Worm (Caenorhabditis elegans) whole organism, young adult: ENCODE data around the gene F54E4.2.
A peak's percentile ranks its signal among the peaks of the same experiment; 100 is the strongest.

ENCODE experiments used
- D2030.7 ChIP-seq: fragments of 200-800 bp; sonication (Bioruptor generic); IDR thresholded peaks from 2 replicates; pipeline ENCODE4 v1.3.6; 2022; ENCODE audit warnings: missing genetic modification reagents, missing genetic modification characterization, missing compliant biosample characterization
- F52B5.7 ChIP-seq: sonication (generic microtip); optimal IDR thresholded peaks from 2 replicates; lab custom pipeline; 2016; ENCODE audit warnings: mild to moderate bottlenecking, missing genetic modification characterization, missing compliant biosample characterization
- F57A8.1 ChIP-seq: fragments of 200-800 bp; sonication (Bioruptor generic); optimal IDR thresholded peaks from 2 replicates; lab custom pipeline; 2018; ENCODE audit warnings: mild to moderate bottlenecking, missing genetic modification characterization, moderate library complexity, missing compliant biosample characterization
- K12H6.12 ChIP-seq: fragments of 200-800 bp; sonication (Bioruptor generic); optimal IDR thresholded peaks from 2 replicates; lab custom pipeline; 2018; ENCODE audit warnings: mild to moderate bottlenecking, missing genetic modification characterization, missing compliant biosample characterization
- T07F8.4 ChIP-seq: sonication (generic microtip); optimal IDR thresholded peaks from 2 replicates; lab custom pipeline; 2016; ENCODE audit warnings: mild to moderate bottlenecking, missing genetic modification characterization, moderate library complexity, missing compliant biosample characterization
- Y56A3A.18 ChIP-seq: fragments of 200-800 bp; sonication (Bioruptor generic); IDR thresholded peaks from 2 replicates; pipeline ENCODE4 v1.3.6; 2022; ENCODE audit warnings: missing genetic modification reagents, missing genetic modification characterization, missing compliant biosample characterization
- Y79H2A.3 ChIP-seq: fragments of 200-800 bp; sonication (Bioruptor generic); conservative IDR thresholded peaks from 2 replicates; pipeline ENCODE4 v1.3.6; 2022; ENCODE audit warnings: missing genetic modification reagents, missing genetic modification characterization, missing compliant biosample characterization
- Y95B8A.8 ChIP-seq: fragments of 200-800 bp; sonication (Bioruptor generic); IDR thresholded peaks from 2 replicates; pipeline ENCODE4 v1.3.6; 2022; ENCODE audit warnings: missing genetic modification reagents, missing genetic modification characterization, missing compliant biosample characterization
- akir-1 ChIP-seq: fragments of 200-800 bp; sonication (Bioruptor generic); optimal IDR thresholded peaks from 2 replicates; lab custom pipeline; 2018; ENCODE audit warnings: mild to moderate bottlenecking, missing genetic modification characterization, moderate library complexity, missing compliant biosample characterization
- aptf-2 ChIP-seq: fragments of 200-800 bp; sonication (Bioruptor generic); conservative IDR thresholded peaks from 2 replicates; pipeline ENCODE4 v1.3.6; 2022; ENCODE audit warnings: missing genetic modification reagents, missing genetic modification characterization, missing compliant biosample characterization
- atf-7 ChIP-seq: sonication (generic microtip); optimal IDR thresholded peaks from 2 replicates; lab custom pipeline; 2017; ENCODE audit warnings: mild to moderate bottlenecking, missing genetic modification characterization, missing compliant biosample characterization
- attf-3 ChIP-seq: fragments of 200-800 bp; sonication (Bioruptor generic); conservative IDR thresholded peaks from 2 replicates; pipeline ENCODE4 v1.3.6; 2022; ENCODE audit warnings: missing genetic modification reagents, missing genetic modification characterization, missing compliant biosample characterization
- attf-5 ChIP-seq: fragments of 200-800 bp; sonication (Bioruptor generic); optimal IDR thresholded peaks from 2 replicates; lab custom pipeline; 2018; ENCODE audit warnings: mild to moderate bottlenecking, missing genetic modification characterization, missing compliant biosample characterization
- bed-2 ChIP-seq: fragments of 200-800 bp; sonication (Bioruptor generic); IDR thresholded peaks from 2 replicates; pipeline ENCODE4 v1.3.6; 2022; ENCODE audit warnings: missing genetic modification reagents, missing genetic modification characterization, missing compliant biosample characterization
- ccch-3 ChIP-seq: fragments of 200-800 bp; sonication (Bioruptor generic); optimal IDR thresholded peaks from 2 replicates; lab custom pipeline; 2018; ENCODE audit warnings: mild to moderate bottlenecking, missing genetic modification characterization, missing compliant biosample characterization
- ceh-79 ChIP-seq: sonication (generic microtip); optimal IDR thresholded peaks from 2 replicates; lab custom pipeline; 2017; ENCODE audit warnings: mild to moderate bottlenecking, missing genetic modification characterization, missing compliant biosample characterization
- die-1 ChIP-seq: sonication (generic microtip); optimal IDR thresholded peaks from 2 replicates; lab custom pipeline; 2016; ENCODE audit warnings: missing genotype, mild to moderate bottlenecking, missing genetic modification characterization, missing compliant biosample characterization
- egrh-3 ChIP-seq: fragments of 200-800 bp; sonication (Bioruptor generic); IDR thresholded peaks from 2 replicates; pipeline ENCODE4 v1.3.6; 2022; ENCODE audit warnings: missing genetic modification reagents, missing genetic modification characterization, missing compliant biosample characterization
- ets-4 ChIP-seq: fragments of 200-800 bp; sonication (Bioruptor generic); optimal IDR thresholded peaks from 2 replicates; lab custom pipeline; 2018; ENCODE audit warnings: mild to moderate bottlenecking, missing genetic modification characterization, missing compliant biosample characterization
- gei-17 ChIP-seq: fragments of 200-800 bp; sonication (Bioruptor generic); optimal IDR thresholded peaks from 2 replicates; lab custom pipeline; 2018; ENCODE audit warnings: mild to moderate bottlenecking, missing genetic modification characterization, missing compliant biosample characterization
- hlh-12 ChIP-seq: sonication (generic microtip); optimal IDR thresholded peaks from 2 replicates; lab custom pipeline; 2016; ENCODE audit warnings: missing genetic modification characterization, missing compliant biosample characterization
- hlh-26 ChIP-seq: fragments of 200-800 bp; sonication (Bioruptor generic); conservative IDR thresholded peaks from 2 replicates; pipeline ENCODE4 v1.3.6; 2022; ENCODE audit warnings: missing genetic modification reagents, missing genetic modification characterization, missing compliant biosample characterization
- hmg-20 ChIP-seq: fragments of 200-800 bp; sonication (Bioruptor generic); IDR thresholded peaks from 2 replicates; pipeline ENCODE4 v1.3.6; 2022; ENCODE audit warnings: missing genetic modification reagents, missing genetic modification characterization, missing compliant biosample characterization
- lag-1 ChIP-seq: fragments of 200-800 bp; sonication (Bioruptor generic); IDR thresholded peaks from 2 replicates; pipeline ENCODE4 v1.3.6; 2022; ENCODE audit warnings: missing genetic modification reagents, missing genetic modification characterization, missing compliant biosample characterization
- let-607 ChIP-seq, 2 experiments: fragments of 200-800 bp in 1 of 2; sonication (Bioruptor generic) in 1 of 2; sonication (generic microtip) in 1 of 2; optimal IDR thresholded peaks; 2 replicates each; lab custom pipeline; 2016 to 2018; ENCODE audit warnings: mild to moderate bottlenecking in 2 of 2, missing compliant biosample characterization in 2 of 2, missing genetic modification characterization in 2 of 2, moderate library complexity in 2 of 2, missing genotype in 1 of 2
- lin-35 ChIP-seq, 3 experiments: fragments of 150-350 bp in 2 of 3; sonication (generic microtip) in 1 of 3; optimal IDR thresholded peaks; 2 replicates each; lab custom pipeline; 2014 to 2018; ENCODE audit warnings: missing biosample characterization in 3 of 3, missing genetic modification characterization in 3 of 3, missing genetic modification reagents in 3 of 3
- lin-40 ChIP-seq: sonication (generic microtip); optimal IDR thresholded peaks from 2 replicates; lab custom pipeline; 2016; ENCODE audit warnings: missing genetic modification characterization, mild to moderate bottlenecking, missing compliant biosample characterization, missing genotype, missing genetic modification reagents
- lin-54 ChIP-seq: fragments of 200-800 bp; sonication (Bioruptor generic); optimal IDR thresholded peaks from 2 replicates; lab custom pipeline; 2018; ENCODE audit warnings: mild to moderate bottlenecking, missing genetic modification characterization, missing compliant biosample characterization
- madf-3 ChIP-seq: fragments of 200-800 bp; sonication (Bioruptor generic); IDR thresholded peaks from 2 replicates; pipeline ENCODE4 v1.3.6; 2022; ENCODE audit warnings: missing genetic modification reagents, missing genetic modification characterization, missing compliant biosample characterization
- nhr-120 ChIP-seq: fragments of 200-800 bp; sonication (Bioruptor generic); IDR thresholded peaks from 2 replicates; pipeline ENCODE4 v1.3.6; 2022; ENCODE audit warnings: missing genetic modification characterization, missing compliant biosample characterization
- nhr-179 ChIP-seq: sonication (generic microtip); optimal IDR thresholded peaks from 2 replicates; lab custom pipeline; 2016; ENCODE audit warnings: mild to moderate bottlenecking, missing genetic modification characterization, missing compliant biosample characterization
- nhr-27 ChIP-seq: fragments of 200-800 bp; sonication (Bioruptor generic); optimal IDR thresholded peaks from 2 replicates; lab custom pipeline; 2018; ENCODE audit warnings: mild to moderate bottlenecking, missing genetic modification characterization, moderate library complexity, missing compliant biosample characterization
- nhr-90 ChIP-seq: sonication (generic microtip); optimal IDR thresholded peaks from 2 replicates; lab custom pipeline; 2016; ENCODE audit warnings: missing genotype, mild to moderate bottlenecking, missing genetic modification characterization, missing compliant biosample characterization
- pha-4 ChIP-seq: fragments of 150-350 bp; sonication (generic microtip); optimal IDR thresholded peaks from 2 replicates; lab custom pipeline; 2014; ENCODE audit warnings: missing biosample characterization, missing genetic modification reagents, missing genetic modification characterization
- snpc-3.4 ChIP-seq: sonication (generic microtip); optimal IDR thresholded peaks from 2 replicates; lab custom pipeline; 2017; ENCODE audit warnings: missing genetic modification characterization, mild to moderate bottlenecking, missing compliant biosample characterization, antibody characterized with exemption, moderate library complexity, missing genotype, missing genetic modification reagents
- snpc-4 ChIP-seq, 5 experiments: fragments of 150-350 bp in 1 of 5; sonication (generic microtip) in 4 of 5; optimal IDR thresholded peaks; 2 replicates each; lab custom pipeline; 2014 to 2018; ENCODE audit warnings: missing genetic modification characterization in 5 of 5, missing biosample characterization in 3 of 5, antibody characterized with exemption in 2 of 5, mild to moderate bottlenecking in 2 of 5, missing compliant biosample characterization in 2 of 5, missing genotype in 2 of 5, moderate library complexity in 2 of 5, missing genetic modification reagents in 1 of 5
- somi-1 ChIP-seq: fragments of 200-800 bp; sonication (Bioruptor generic); optimal IDR thresholded peaks from 2 replicates; lab custom pipeline; 2018; ENCODE audit warnings: mild to moderate bottlenecking, missing genetic modification characterization, missing compliant biosample characterization
- tlf-1 ChIP-seq: fragments of 200-800 bp; sonication (Bioruptor generic); optimal IDR thresholded peaks from 2 replicates; lab custom pipeline; 2018; ENCODE audit warnings: mild to moderate bottlenecking, missing genetic modification characterization, missing compliant biosample characterization
- unc-130 ChIP-seq: sonication (generic microtip); optimal IDR thresholded peaks from 2 replicates; lab custom pipeline; 2016; ENCODE audit warnings: missing genetic modification reagents, missing genetic modification characterization, missing compliant biosample characterization
- ztf-22 ChIP-seq: fragments of 200-800 bp; sonication (Bioruptor generic); optimal IDR thresholded peaks from 2 replicates; lab custom pipeline; 2018; ENCODE audit warnings: mild to moderate bottlenecking, missing genetic modification characterization, moderate library complexity, missing compliant biosample characterization
- ztf-3 ChIP-seq: fragments of 200-800 bp; sonication (Bioruptor generic); optimal IDR thresholded peaks from 2 replicates; lab custom pipeline; 2018; ENCODE audit warnings: mild to moderate bottlenecking, missing genetic modification characterization, missing compliant biosample characterization

F54E4.2 gene

DNA sequence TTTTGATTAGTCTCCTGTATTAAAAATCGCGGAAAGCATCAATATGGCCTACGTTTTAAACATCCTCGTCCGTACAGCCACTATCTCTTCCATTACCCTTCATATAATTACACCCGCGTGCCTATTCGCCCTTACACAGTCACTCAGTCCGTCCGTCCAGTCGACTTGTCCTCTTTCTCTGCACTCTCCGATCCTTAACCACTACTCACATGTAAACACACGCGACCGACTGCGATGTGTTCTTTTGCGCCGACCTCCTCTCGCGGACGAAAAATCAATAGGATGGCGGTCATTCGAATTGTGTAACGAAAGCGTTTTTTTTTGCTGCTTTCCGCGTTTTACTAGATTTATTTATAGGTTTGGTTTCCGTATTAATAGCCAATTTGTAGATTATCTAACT is 26.0 kb downstream of the F54E4.2 start, which contains the start of gene eor-2 (continued):
- TF ChIP-seq unc-130 (GFP tag; lab: Kevin White, UChicago) (no peak), hmg-20 (GFP tag; lab: Robert Waterston, UW) (no peak), bed-2 (GFP tag; lab: Robert Waterston, UW) (no peak), let-607 (tag; optimal IDR thresholded peaks at IDR 0.05; lab: Kevin White, UChicago) (peak in 1 of 2 experiments; percentile 47), madf-3 (GFP tag; lab: Robert Waterston, UW) (no peak), attf-5 (GFP tag; lab: Kevin White, UChicago) (peak; percentile 74), akir-1 (GFP tag; lab: Kevin White, UChicago) (peak; percentile 8), lin-40 (tag; lab: Kevin White, UChicago) (peak; percentile 58), lin-54 (GFP tag; lab: Kevin White, UChicago) (no peak)

DNA sequence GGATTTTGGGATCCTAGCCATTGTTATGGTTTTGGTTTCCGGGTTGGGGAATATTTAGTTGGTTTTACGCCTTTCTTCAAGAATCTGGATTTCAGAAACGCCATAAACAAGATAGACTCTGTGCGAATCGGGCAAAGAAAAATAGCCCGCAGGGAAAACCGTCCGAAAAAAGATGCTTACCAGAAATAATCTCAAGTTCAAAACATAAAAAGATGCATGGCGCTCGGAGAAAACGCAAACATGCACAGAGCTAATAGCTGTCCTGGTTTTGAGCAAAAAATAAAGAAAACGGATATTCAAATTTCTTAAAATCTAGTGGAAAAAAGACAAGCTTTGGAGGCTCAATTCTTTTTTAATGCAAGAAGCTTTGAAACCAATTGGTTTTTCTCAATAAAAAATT is 29.5 kb downstream of the F54E4.2 start, which contains the start of gene C44H4.6:
Gene C44H4.6 (minus strand): TSS at position 101 of the 400 bp plus-strand sequence.
- TF ChIP-seq T07F8.4 (tag; lab: Kevin White, UChicago) (no peak), hlh-12 (tag; lab: Kevin White, UChicago) (no peak), ztf-22 (GFP tag; lab: Kevin White, UChicago) (no peak), hlh-26 (GFP tag; lab: Robert Waterston, UW) (no peak), Y79H2A.3 (GFP tag; lab: Robert Waterston, UW) (no peak), lin-35 (GFP tag; optimal IDR thresholded peaks at IDR 0.05; lab: Kevin White, UChicago) (no peak), snpc-4 (GFP tag; optimal IDR thresholded peaks at IDR 0.05; lab: Kevin White, UChicago) (no peak), snpc-4 (tag; optimal IDR thresholded peaks at IDR 0.05; lab: Kevin White, UChicago) (no peak), Y95B8A.8 (GFP tag; lab: Robert Waterston, UW) (no peak), nhr-179 (tag; lab: Kevin White, UChicago) (no peak), nhr-90 (no peak), ets-4 (no peak), F57A8.1 (GFP tag; lab: Kevin White, UChicago) (no peak)

DNA sequence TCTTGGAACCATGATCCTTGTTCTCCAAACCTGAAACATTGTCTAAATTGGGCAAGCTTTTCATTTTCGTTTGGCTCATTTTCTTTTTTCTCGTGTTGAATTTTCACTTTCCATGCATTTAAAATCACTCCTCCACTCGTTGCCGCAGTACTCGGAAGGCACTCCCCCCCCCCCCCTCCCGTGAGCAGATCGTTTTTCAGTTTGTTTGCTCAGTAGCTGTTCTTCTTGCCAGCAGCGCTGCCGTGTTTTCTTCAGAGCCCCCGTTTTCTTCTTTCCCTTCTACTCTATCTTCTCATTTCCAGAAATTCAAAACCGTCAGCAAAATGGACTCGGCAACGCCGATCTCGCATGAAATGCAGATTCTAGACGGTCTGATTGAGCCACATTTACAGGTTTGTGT is 33.9 kb downstream of the F54E4.2 start, which contains the start of gene C44H4.8:
Gene C44H4.8 (plus strand): TSS at position 301 of the 400 bp plus-strand sequence.
- TF ChIP-seq tlf-1, result no peak
- TF ChIP-seq unc-130 (GFP tag; lab: Kevin White, UChicago), result no peak
- no peak for TF ChIP-seq snpc-3.4 (tag; lab: Kevin White, UChicago)
- no peak for TF ChIP-seq egrh-3 (GFP tag; lab: Robert Waterston, UW)
- no peak for TF ChIP-seq D2030.7 (GFP tag; lab: Robert Waterston, UW)
- no peak for TF ChIP-seq attf-3 (GFP tag; lab: Robert Waterston, UW)
- TF ChIP-seq akir-1 (GFP tag; lab: Kevin White, UChicago), result no peak
- no peak for TF ChIP-seq aptf-2 (GFP tag; lab: Robert Waterston, UW)
- TF ChIP-seq gei-17 (GFP tag; lab: Kevin White, UChicago), result no peak
- TF ChIP-seq K12H6.12 (tag; lab: Kevin White, UChicago), result no peak
- TF ChIP-seq let-607 (tag; optimal IDR thresholded peaks at IDR 0.05; lab: Kevin White, UChicago), result no peak
- TF ChIP-seq F52B5.7 (tag; lab: Kevin White, UChicago), result no peak
- no peak for TF ChIP-seq ceh-79 (tag; lab: Kevin White, UChicago)
- no peak for TF ChIP-seq atf-7 (tag; lab: Kevin White, UChicago)

DNA sequence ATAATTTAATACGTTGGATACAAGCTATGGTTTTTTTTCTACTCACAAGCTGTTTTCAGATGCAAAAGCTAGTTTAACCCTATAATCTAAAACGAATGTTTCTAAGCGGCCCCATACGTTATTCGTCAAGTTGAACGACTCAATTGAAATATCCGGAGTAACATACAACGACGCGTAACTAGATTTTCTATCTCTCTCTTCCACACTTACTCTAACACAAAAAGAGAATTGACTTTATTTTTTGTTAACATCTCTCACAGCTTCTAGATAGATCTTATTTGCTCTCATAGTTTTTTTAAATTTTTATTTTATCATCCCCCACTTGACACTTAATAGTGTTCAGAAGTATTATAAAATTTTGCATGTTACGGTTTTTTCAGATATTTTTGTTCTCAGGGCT is 35.5 kb downstream of the F54E4.2 start:
- no peak for TF ChIP-seq F57A8.1 (GFP tag; lab: Kevin White, UChicago)
- no peak for TF ChIP-seq nhr-120 (GFP tag; lab: Robert Waterston, UW)
- no peak for TF ChIP-seq D2030.7 (GFP tag; lab: Robert Waterston, UW)
- TF ChIP-seq T07F8.4 (tag; lab: Kevin White, UChicago), result no peak
- no peak for TF ChIP-seq lag-1 (GFP tag; lab: Robert Waterston, UW)
- TF ChIP-seq Y56A3A.18, result no peak
- no peak for TF ChIP-seq somi-1 (GFP tag; lab: Kevin White, UChicago)
- no peak for TF ChIP-seq hlh-26 (GFP tag; lab: Robert Waterston, UW)
- no peak for TF ChIP-seq ztf-3
- no peak for TF ChIP-seq nhr-27
- TF ChIP-seq die-1 (tag; lab: Kevin White, UChicago), result no peak
- TF ChIP-seq ets-4, result no peak
- TF ChIP-seq pha-4 (tag; lab: Kevin White, UChicago), result no peak
- TF ChIP-seq ccch-3 (GFP tag; lab: Kevin White, UChicago), result no peak
- no peak for TF ChIP-seq snpc-3.4 (tag; lab: Kevin White, UChicago)
